Worm (Caenorhabditis elegans) whole organism, L4/young adult: ENCODE measurements around the gene gen-1.

ENCODE experiments used
- W03F9.2 ChIP-seq: fragments of 150-350 bp; optimal IDR thresholded peaks from 2 replicates; lab custom pipeline; 2014; ENCODE audit warnings: missing biosample characterization, missing genetic modification characterization
- him-1 ChIP-seq: sonication (generic microtip); optimal IDR thresholded peaks from 2 replicates; lab custom pipeline; 2016; ENCODE audit warnings: missing genotype, missing genetic modification reagents, missing genetic modification characterization, missing compliant biosample characterization

The gen-1 gene

DNA sequence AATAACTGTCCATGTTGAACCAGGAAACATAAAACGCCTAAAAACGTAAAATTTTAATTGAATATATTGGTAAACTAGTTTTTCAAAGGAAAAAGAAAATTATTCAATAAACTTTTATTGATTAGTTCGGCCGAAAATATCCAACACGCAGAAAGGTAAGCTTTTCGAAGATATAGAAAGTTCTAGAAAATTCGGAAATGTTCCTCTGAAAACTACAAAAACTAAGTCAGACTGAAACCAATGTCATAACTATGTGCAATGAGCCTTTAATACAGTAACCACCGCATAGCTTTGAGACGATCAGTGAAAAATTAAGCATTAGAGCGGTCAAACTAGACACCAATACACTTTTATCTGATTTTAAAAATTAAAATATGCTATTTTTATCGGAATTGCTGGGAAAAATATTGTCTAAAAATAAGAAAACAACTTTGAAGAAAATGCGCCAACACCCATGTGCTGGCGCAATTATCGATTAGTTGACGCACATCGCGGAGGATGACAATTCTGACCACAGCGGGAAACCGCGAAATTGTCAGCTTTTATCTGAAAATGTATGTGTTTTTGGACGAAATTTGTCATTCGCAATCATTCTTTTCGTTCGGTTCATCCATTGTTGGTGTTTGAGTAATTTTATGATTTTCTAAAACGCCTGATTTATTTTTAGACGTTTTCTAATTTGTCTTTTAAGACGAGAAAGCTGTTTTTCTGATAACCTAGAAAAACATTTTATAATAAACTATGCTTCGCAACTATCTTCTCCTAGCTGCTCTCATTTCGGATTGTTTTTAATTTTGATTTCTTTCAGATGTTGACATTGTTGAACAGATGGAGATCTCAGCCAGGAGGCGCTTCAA lies 49.4 kb downstream of the gen-1 start, which contains the start of the genes C23G10.7 and rpn-2:
TSS of gene C23G10.7 (minus strand) at position 37 of the 857 bp plus-strand sequence.
TSS of gene rpn-2 (plus strand) at position 807 of the 857 bp plus-strand sequence.
- no peak for TF ChIP-seq him-1 (tag; lab: Kevin White, UChicago)
- peak; percentile 78 for TF ChIP-seq W03F9.2
